Worm (Caenorhabditis elegans): ENCODE measurements around the gene rps-8.

Gene rps-8

DNA sequence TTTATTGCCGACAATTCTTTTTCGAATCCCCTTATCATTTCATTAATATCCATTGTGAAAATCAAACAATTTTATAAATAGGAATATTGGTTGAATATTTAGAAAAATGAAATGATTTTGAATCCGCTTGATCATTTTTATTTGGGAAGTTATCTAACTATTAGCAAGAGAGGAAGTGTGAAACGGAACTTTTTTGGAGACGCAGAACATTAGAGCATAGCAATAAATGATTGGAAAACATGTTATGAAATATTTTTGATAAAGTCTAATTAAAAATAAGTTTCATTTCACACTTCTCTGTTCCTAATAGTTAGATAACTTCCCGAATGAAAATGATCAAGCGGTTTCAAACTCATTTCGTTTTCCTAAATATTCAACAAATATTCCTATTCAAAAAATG is 26.2 kb downstream of the rps-8 start, which contains the start of gene F42C5.3:
F42C5.3 (minus strand) TSS at position 101 of the 400 bp plus-strand sequence.
- TF ChIP-seq F44E2.7 (GFP tag; IDR thresholded peaks at IDR 0.05) (no peak), mxl-2 (GFP tag; conservative IDR thresholded peaks at IDR 0.05) (no peak), vab-7 (GFP tag; IDR thresholded peaks at IDR 0.05) (no peak), lsy-2 (tag; optimal IDR thresholded peaks at IDR 0.05) (no peak), ztf-11 (tag; optimal IDR thresholded peaks at IDR 0.05) (no peak), ces-1 (GFP tag; optimal IDR thresholded peaks at IDR 0.05) (no peak), daf-16 (GFP tag; optimal IDR thresholded peaks at IDR 0.05) (no peak), daf-16 (tag; optimal IDR thresholded peaks at IDR 0.05) (no peak), Y48G9A.11 (GFP tag; IDR thresholded peaks at IDR 0.05) (no peak), nhr-28 (tag; optimal IDR thresholded peaks at IDR 0.05) (no peak), D1046.2 (GFP tag; IDR thresholded peaks at IDR 0.05) (no peak)

DNA sequence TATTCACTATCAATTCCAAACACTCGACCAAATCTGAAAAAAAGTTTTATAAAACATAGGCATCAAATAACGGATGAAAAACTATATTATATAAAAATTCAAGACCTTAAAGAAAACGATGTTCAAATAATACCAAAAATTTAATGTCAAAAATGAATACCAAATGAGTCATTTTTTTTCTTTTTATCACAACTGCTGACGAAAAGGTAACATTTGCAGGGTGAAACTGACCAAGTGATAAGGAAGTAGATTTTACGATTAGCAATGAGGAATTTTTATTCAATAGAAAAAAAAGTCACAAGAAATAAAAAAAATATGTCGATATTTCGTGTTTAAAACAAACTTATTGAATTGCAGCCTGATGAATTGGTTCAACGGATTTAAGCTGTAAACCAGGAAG is 27.8 kb downstream of the rps-8 start, which contains the start of gene C06E4.8:
C06E4.8 (minus strand) TSS at position 37 of the 400 bp plus-strand sequence.
- peak; percentile 25 for TF ChIP-seq nhr-28 (tag; optimal IDR thresholded peaks at IDR 0.05)
- TF ChIP-seq pqm-1 (tag; optimal IDR thresholded peaks at IDR 0.05) = peak; percentile 61
- TF ChIP-seq ceh-20 (GFP tag; IDR thresholded peaks at IDR 0.05) = no peak

- TF ChIP-seq dve-1 (tag; optimal IDR thresholded peaks at IDR 0.05; ENCODE audit: insufficient read depth) = no peak
- no peak for TF ChIP-seq mdl-1 (tag; optimal IDR thresholded peaks at IDR 0.05)
- TF ChIP-seq skn-1 (tag; optimal IDR thresholded peaks at IDR 0.05) = no peak
- TF ChIP-seq fos-1 (tag; optimal IDR thresholded peaks at IDR 0.05) = no peak
- TF ChIP-seq nhr-77 (tag; optimal IDR thresholded peaks at IDR 0.05) = no peak
- TF ChIP-seq unc-62 (GFP tag; optimal IDR thresholded peaks at IDR 0.05 in 1 of 2) = no peak
- no peak for TF ChIP-seq unc-62 (tag; optimal IDR thresholded peaks at IDR 0.05)
- TF ChIP-seq T26A8.4 (GFP tag; IDR thresholded peaks at IDR 0.05) = no peak
- TF ChIP-seq madf-5 (GFP tag; IDR thresholded peaks at IDR 0.05) = no peak
- TF ChIP-seq ces-1 (GFP tag; optimal IDR thresholded peaks at IDR 0.05) = no peak
- no peak for TF ChIP-seq snpc-1.2 (GFP tag; IDR thresholded peaks at IDR 0.05)
- TF ChIP-seq ZK337.2 (GFP tag; IDR thresholded peaks at IDR 0.05) = no peak
- TF ChIP-seq F44E2.7 (GFP tag; IDR thresholded peaks at IDR 0.05) = no peak
- TF ChIP-seq tra-1 (GFP tag; IDR thresholded peaks at IDR 0.05) = no peak
- TF ChIP-seq ceh-20 (GFP tag; IDR thresholded peaks at IDR 0.05) = no peak
These were observed 30.7 kb downstream of the rps-8 start, which contains the start of gene C06E4.1 for ce11 chrIV:7282957-7283356. Gene C06E4.1, plus strand, starts transcription at chrIV:7283257.

- TF ChIP-seq daf-19 (GFP tag; conservative IDR thresholded peaks at IDR 0.05) = no peak
- no peak for TF ChIP-seq nhr-41 (GFP tag; IDR thresholded peaks at IDR 0.05)
- TF ChIP-seq arid-1 (GFP tag; conservative IDR thresholded peaks at IDR 0.05) = no peak
- TF ChIP-seq snpc-4 (tag; optimal IDR thresholded peaks at IDR 0.05) = no peak
- no peak for TF ChIP-seq hlh-30 (tag; optimal IDR thresholded peaks at IDR 0.05; ENCODE audit: insufficient read depth)
These were observed 37.0 kb downstream of the rps-8 start, which contains the start of gene C06E4.2 for ce11 chrIV:7276661-7277060. Gene C06E4.2, plus strand, starts transcription at chrIV:7276961.

- TF ChIP-seq F26F4.8 (GFP tag; conservative IDR thresholded peaks at IDR 0.05) (0 out of 2 replicates have a peak, but pooled peaks have one; percentile 33), nhr-76 (tag; optimal IDR thresholded peaks at IDR 0.05) (no peak), vab-7 (GFP tag; IDR thresholded peaks at IDR 0.05) (peak; percentile 70), dmd-8 (GFP tag; IDR thresholded peaks at IDR 0.05) (0 out of 2 replicates have a peak, but pooled peaks have one; percentile 58), ces-1 (GFP tag; optimal IDR thresholded peaks at IDR 0.05) (peak; percentile 33), hlh-30 (tag; optimal IDR thresholded peaks at IDR 0.05; ENCODE audit: insufficient read depth) (peak; percentile 26), lin-39 (tag; optimal IDR thresholded peaks at IDR 0.05) (no peak), aha-1 (tag) (peak; percentile 44), set-16 (GFP tag; IDR thresholded peaks at IDR 0.05) (no peak), hif-1 (tag; optimal IDR thresholded peaks at IDR 0.05) (no peak), snpc-1.2 (GFP tag; IDR thresholded peaks at IDR 0.05) (peak; percentile 85), nhr-11 (tag; optimal IDR thresholded peaks at IDR 0.05) (no peak)
These were observed 38.6 kb downstream of the rps-8 start for ce11 chrIV:7274969-7275548.

Measured in whole organism, L4 larva.